Worm (Caenorhabditis elegans) whole organism, midembryonic: Measurements from ENCODE around the gene F11E6.6.

Experiments used
- flt-1 ChIP-seq: fragments of 200-800 bp; sonication (Bioruptor generic); IDR thresholded peaks from 2 replicates; pipeline ENCODE4 v1.3.6; 2022; ENCODE audit warnings: missing genetic modification characterization, missing compliant biosample characterization
- klf-2 ChIP-seq: fragments of 200-800 bp; sonication (Bioruptor generic); conservative IDR thresholded peaks from 2 replicates; pipeline ENCODE4 v1.3.6; 2022; ENCODE audit warnings: missing genetic modification reagents, missing genetic modification characterization, missing compliant biosample characterization
- tab-1 ChIP-seq: fragments of 200-800 bp; sonication (Bioruptor generic); IDR thresholded peaks from 2 replicates; pipeline ENCODE4 v1.3.6; 2022; ENCODE audit warnings: missing genetic modification characterization, missing compliant biosample characterization

- TF ChIP-seq klf-2: no peak
- TF ChIP-seq flt-1: no peak
- no peak for TF ChIP-seq tab-1 (GFP tag; lab: Robert Waterston, UW)
These were observed 38.8 kb downstream of the F11E6.6 start for ce11 chrIV:17426970-17427369.
